Worm (Caenorhabditis elegans) whole organism, L3 larva: ENCODE data around the gene ptl-1.

Source experiments
- R02D3.7 ChIP-seq: fragments of 150-350 bp; optimal IDR thresholded peaks from 2 replicates; lab custom pipeline; 2014; ENCODE audit warnings: missing biosample characterization, missing genetic modification characterization
- ZK546.5 ChIP-seq: sonication (generic microtip); optimal IDR thresholded peaks from 2 replicates; lab custom pipeline; 2017; ENCODE audit warnings: missing biosample characterization, missing genetic modification characterization
- ama-1 ChIP-seq: fragments of 150-350 bp; optimal IDR thresholded peaks from 2 replicates; lab custom pipeline; 2018
- ceh-16 ChIP-seq: sonication (generic microtip); optimal IDR thresholded peaks from 2 replicates; lab custom pipeline; 2017; ENCODE audit warnings: missing biosample characterization, missing genetic modification characterization
- ceh-28 ChIP-seq: fragments of 150-350 bp; optimal IDR thresholded peaks from 2 replicates; lab custom pipeline; 2014; ENCODE audit warnings: missing biosample characterization, missing genetic modification reagents, missing genetic modification characterization
- ceh-9 ChIP-seq: sonication (generic microtip); optimal IDR thresholded peaks from 2 replicates; lab custom pipeline; 2018; ENCODE audit warnings: missing biosample characterization, missing genetic modification characterization
- daf-12 ChIP-seq: fragments of 150-350 bp; optimal IDR thresholded peaks from 2 replicates; lab custom pipeline; 2014; ENCODE audit warnings: missing biosample characterization, missing genetic modification reagents, missing genetic modification characterization
- egl-27 ChIP-seq: sonication (generic microtip); optimal IDR thresholded peaks from 4 replicates; lab custom pipeline; 2017; ENCODE audit warnings: missing biosample characterization, missing genetic modification reagents, missing genetic modification characterization
- elt-2 ChIP-seq: sonication (generic microtip); optimal IDR thresholded peaks from 2 replicates; lab custom pipeline; 2016; ENCODE audit warnings: missing genetic modification reagents, mild to moderate bottlenecking, missing genetic modification characterization, missing compliant biosample characterization
- elt-3 ChIP-seq, 3 experiments: fragments of 150-350 bp in 1 of 3; sonication (generic microtip) in 2 of 3; optimal IDR thresholded peaks; 2 replicates in 2 of 3; 4 replicates in 1 of 3; lab custom pipeline; 2014 to 2017; ENCODE audit warnings: missing biosample characterization in 3 of 3, missing genetic modification characterization in 3 of 3
- eor-1 ChIP-seq, 2 experiments: fragments of 150-350 bp; optimal IDR thresholded peaks; 2 replicates each; lab custom pipeline; 2014 to 2018; ENCODE audit warnings: missing biosample characterization in 2 of 2, missing genetic modification characterization in 2 of 2
- fkh-10 ChIP-seq: sonication (generic microtip); optimal IDR thresholded peaks from 2 replicates; lab custom pipeline; 2017; ENCODE audit warnings: missing biosample characterization, missing genetic modification reagents, missing genetic modification characterization
- fkh-2 ChIP-seq: fragments of 150-350 bp; optimal IDR thresholded peaks from 2 replicates; lab custom pipeline; 2014; ENCODE audit warnings: missing biosample characterization, missing genetic modification reagents, missing genetic modification characterization
- fos-1 ChIP-seq: fragments of 150-350 bp; optimal IDR thresholded peaks from 2 replicates; lab custom pipeline; 2014; ENCODE audit warnings: missing biosample characterization, missing genetic modification characterization
- hmg-11 ChIP-seq: sonication (generic microtip); optimal IDR thresholded peaks from 2 replicates; lab custom pipeline; 2016; ENCODE audit warnings: missing genetic modification characterization, missing compliant biosample characterization
- jun-1 ChIP-seq: fragments of 150-350 bp; optimal IDR thresholded peaks from 2 replicates; lab custom pipeline; 2014; ENCODE audit warnings: missing biosample characterization, missing genetic modification reagents, missing genetic modification characterization
- lin-15B ChIP-seq: fragments of 150-350 bp; optimal IDR thresholded peaks from 2 replicates; lab custom pipeline; 2014; ENCODE audit warnings: missing biosample characterization, missing genetic modification characterization
- lin-39 ChIP-seq: fragments of 150-350 bp; optimal IDR thresholded peaks from 2 replicates; lab custom pipeline; 2018; ENCODE audit warnings: missing biosample characterization, missing genetic modification reagents, missing genetic modification characterization
- mdl-1 ChIP-seq: fragments of 150-350 bp; optimal IDR thresholded peaks from 2 replicates; lab custom pipeline; 2014; ENCODE audit warnings: missing biosample characterization, missing genetic modification characterization
- nfya-1 ChIP-seq: sonication (generic microtip); optimal IDR thresholded peaks from 2 replicates; lab custom pipeline; 2017; ENCODE audit warnings: missing genetic modification characterization, mild to moderate bottlenecking, missing compliant biosample characterization, antibody characterized with exemption, moderate library complexity; ENCODE audit not compliant: insufficient read depth
- nhr-12 ChIP-seq: fragments of 150-350 bp; optimal IDR thresholded peaks from 2 replicates; lab custom pipeline; 2014; ENCODE audit warnings: missing biosample characterization, missing genetic modification characterization
- nhr-23 ChIP-seq: fragments of 150-350 bp; optimal IDR thresholded peaks from 2 replicates; lab custom pipeline; 2014; ENCODE audit warnings: missing biosample characterization, missing genetic modification reagents, missing genetic modification characterization
- nhr-237 ChIP-seq: fragments of 150-350 bp; optimal IDR thresholded peaks from 2 replicates; lab custom pipeline; 2014; ENCODE audit warnings: missing biosample characterization, missing genetic modification characterization
- nhr-25 ChIP-seq: sonication (generic microtip); optimal IDR thresholded peaks from 2 replicates; lab custom pipeline; 2017; ENCODE audit warnings: missing biosample characterization, missing genetic modification characterization
- nhr-28 ChIP-seq: fragments of 150-350 bp; optimal IDR thresholded peaks from 2 replicates; lab custom pipeline; 2014; ENCODE audit warnings: missing biosample characterization, missing genetic modification characterization
- nhr-43 ChIP-seq: sonication (generic microtip); optimal IDR thresholded peaks from 2 replicates; lab custom pipeline; 2016; ENCODE audit warnings: mild to moderate bottlenecking, missing genetic modification characterization, missing compliant biosample characterization; ENCODE audit not compliant: poor library complexity, severe bottlenecking
- pha-4 ChIP-seq: fragments of 150-350 bp; optimal IDR thresholded peaks from 2 replicates; lab custom pipeline; 2014; ENCODE audit warnings: missing biosample characterization, missing genetic modification reagents, missing genetic modification characterization
- sea-2 ChIP-seq: fragments of 150-350 bp; sonication (generic microtip); optimal IDR thresholded peaks from 4 replicates; lab custom pipeline; 2014; ENCODE audit warnings: missing biosample characterization, missing genetic modification reagents, missing genetic modification characterization
- skn-1 ChIP-seq: fragments of 150-350 bp; optimal IDR thresholded peaks from 2 replicates; lab custom pipeline; 2014; ENCODE audit warnings: missing biosample characterization, missing genetic modification characterization
- snpc-4 ChIP-seq: fragments of 150-350 bp; optimal IDR thresholded peaks from 2 replicates; lab custom pipeline; 2014; ENCODE audit warnings: missing biosample characterization, missing genetic modification characterization
- tbx-2 ChIP-seq: sonication (generic microtip); optimal IDR thresholded peaks from 2 replicates; lab custom pipeline; 2016; ENCODE audit warnings: mild to moderate bottlenecking, missing genetic modification characterization, missing compliant biosample characterization
- unc-39 ChIP-seq: sonication (generic microtip); optimal IDR thresholded peaks from 4 replicates; lab custom pipeline; 2017; ENCODE audit warnings: missing biosample characterization, missing genetic modification characterization
- zag-1 ChIP-seq: fragments of 150-350 bp; optimal IDR thresholded peaks from 2 replicates; lab custom pipeline; 2014; ENCODE audit warnings: missing biosample characterization, missing genetic modification characterization
- ztf-11 ChIP-seq: fragments of 150-350 bp; optimal IDR thresholded peaks from 2 replicates; lab custom pipeline; 2014; ENCODE audit warnings: missing biosample characterization, missing genetic modification characterization
- ztf-4 ChIP-seq: fragments of 150-350 bp; optimal IDR thresholded peaks from 2 replicates; lab custom pipeline; 2014; ENCODE audit warnings: missing biosample characterization, missing genetic modification characterization

ptl-1 gene

DNA sequence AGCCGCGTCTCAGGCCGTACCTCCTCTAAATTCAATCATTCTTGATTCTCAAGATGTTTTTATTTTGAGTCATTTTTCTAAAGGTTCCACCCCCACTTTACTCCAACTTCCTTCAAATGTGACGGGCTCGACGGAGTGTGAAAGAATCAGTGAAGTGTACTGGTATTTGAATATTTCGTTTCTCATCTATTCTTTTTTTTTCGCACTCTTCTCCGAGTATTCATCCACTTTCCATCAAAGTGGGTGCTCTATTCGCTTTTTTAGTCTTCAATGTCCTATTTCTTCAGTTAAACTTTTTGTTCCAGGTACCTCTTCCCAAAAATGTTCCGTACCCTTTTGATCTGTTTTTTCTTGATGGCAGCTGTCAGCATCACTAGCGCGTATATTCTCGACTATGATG is 3.5 kb upstream of the ptl-1 start, which contains the start of gene nlp-52:
nlp-52 (plus strand) TSS at position 301 of the 400 bp plus-strand sequence.
- TF ChIP-seq ama-1 (lab: Kevin White, UChicago) (no peak), fkh-10 (no peak), snpc-4 (no peak), nhr-28 (tag; lab: Kevin White, UChicago) (no peak), jun-1 (tag; lab: Kevin White, UChicago) (no peak)

DNA sequence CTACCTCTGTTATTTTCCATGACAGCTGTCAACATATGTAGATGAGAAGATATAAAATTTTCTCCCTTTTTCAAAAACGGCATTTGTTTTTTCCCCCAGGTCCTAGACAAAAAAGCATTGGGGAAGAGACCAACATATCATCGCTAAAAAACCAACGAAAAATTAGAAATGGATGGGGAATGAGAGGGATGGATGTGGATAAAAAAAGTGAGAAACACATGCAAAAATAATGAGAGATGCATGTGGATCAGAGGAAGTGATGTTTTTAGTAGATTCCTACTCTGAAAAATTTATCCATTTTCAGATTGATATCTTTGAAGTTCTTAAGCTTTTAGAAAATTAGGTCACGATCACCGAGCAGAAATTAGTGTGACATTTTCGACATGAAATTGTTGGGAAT is 2.5 kb upstream of the ptl-1 start:
- TF ChIP-seq lin-15B (no peak), pha-4 (tag; lab: Kevin White, UChicago) (no peak), nhr-25 (tag; lab: Kevin White, UChicago) (no peak), elt-2 (tag; lab: Kevin White, UChicago) (no peak), ztf-4 (no peak), R02D3.7 (tag; lab: Kevin White, UChicago) (no peak), ceh-9 (tag; lab: Kevin White, UChicago) (no peak), sea-2 (GFP tag; lab: Kevin White, UChicago) (no peak), hmg-11 (tag; lab: Kevin White, UChicago) (no peak), ZK546.5 (tag; lab: Kevin White, UChicago) (no peak), egl-27 (no peak), elt-3 (tag; optimal IDR thresholded peaks at IDR 0.05; lab: Kevin White, UChicago) (no peak), fkh-10 (no peak)

DNA sequence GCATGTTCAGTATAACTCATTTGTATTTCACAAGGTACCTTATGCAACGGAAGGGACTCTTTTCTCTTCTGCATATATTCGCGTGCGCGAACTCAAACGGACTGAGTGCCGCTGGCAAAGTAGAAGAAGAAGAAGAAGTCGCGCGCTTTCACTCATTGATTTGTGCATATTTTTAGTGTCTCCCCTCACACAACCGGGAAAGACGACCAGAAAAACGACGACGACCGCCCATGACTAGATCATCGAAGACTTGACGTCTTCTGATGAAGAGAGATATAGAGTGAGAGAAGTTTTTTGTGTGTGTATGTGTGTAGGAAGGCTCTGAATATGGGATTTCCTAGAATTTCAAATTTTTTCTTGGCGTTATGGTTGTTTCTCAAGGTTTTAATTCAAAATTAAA is 580 bp upstream of the ptl-1 start:
- TF ChIP-seq sea-2 (GFP tag; lab: Kevin White, UChicago) (no peak), ceh-16 (no peak), tbx-2 (no peak), lin-39 (tag; lab: Kevin White, UChicago) (peak; percentile 49), egl-27 (no peak), pha-4 (tag; lab: Kevin White, UChicago) (no peak), ceh-9 (tag; lab: Kevin White, UChicago) (no peak), R02D3.7 (tag; lab: Kevin White, UChicago) (no peak), fkh-10 (peak; percentile 57), nfya-1 (tag; lab: Kevin White, UChicago) (peak; percentile 47), nhr-28 (tag; lab: Kevin White, UChicago) (no peak), nhr-237 (tag; lab: Kevin White, UChicago) (no peak), nhr-43 (tag; lab: Kevin White, UChicago) (no peak), nhr-12 (no peak), fos-1 (tag; lab: Kevin White, UChicago) (no peak), lin-15B (peak; percentile 18), unc-39 (tag; lab: Kevin White, UChicago) (no peak), elt-3 (tag; optimal IDR thresholded peaks at IDR 0.05; lab: Kevin White, UChicago) (no peak)

DNA sequence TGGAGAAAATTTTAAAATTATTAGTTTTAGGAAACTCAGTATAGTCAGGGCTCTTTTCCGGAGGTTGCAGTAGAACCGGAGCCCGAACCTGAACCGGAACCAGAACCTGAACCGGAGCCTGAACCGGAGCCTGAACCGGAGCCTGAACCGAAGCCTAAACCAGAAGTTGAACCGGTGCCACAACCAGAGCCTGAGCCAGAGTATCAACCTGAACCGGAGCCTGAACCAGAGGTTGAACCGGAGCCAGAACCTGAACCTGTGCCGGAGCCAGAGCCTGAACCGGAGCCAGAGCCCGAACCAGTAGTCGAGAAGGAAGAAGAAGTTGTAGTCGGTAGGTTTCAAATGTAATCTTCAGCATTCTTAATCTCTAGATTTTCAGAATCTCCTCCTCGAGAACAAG is 3.5 kb downstream of the ptl-1 start:
- TF ChIP-seq sea-2 (GFP tag; lab: Kevin White, UChicago): no peak
- no peak for TF ChIP-seq nhr-12
- TF ChIP-seq ceh-9 (tag; lab: Kevin White, UChicago): no peak
- no peak for TF ChIP-seq pha-4 (tag; lab: Kevin White, UChicago)
- TF ChIP-seq fkh-10: no peak
- TF ChIP-seq eor-1 (tag; optimal IDR thresholded peaks at IDR 0.05; lab: Kevin White, UChicago): no peak
- TF ChIP-seq elt-2 (tag; lab: Kevin White, UChicago): no peak
- no peak for TF ChIP-seq daf-12 (tag; lab: Kevin White, UChicago)
- no peak for TF ChIP-seq ceh-28
- no peak for TF ChIP-seq nfya-1 (tag; lab: Kevin White, UChicago)

DNA sequence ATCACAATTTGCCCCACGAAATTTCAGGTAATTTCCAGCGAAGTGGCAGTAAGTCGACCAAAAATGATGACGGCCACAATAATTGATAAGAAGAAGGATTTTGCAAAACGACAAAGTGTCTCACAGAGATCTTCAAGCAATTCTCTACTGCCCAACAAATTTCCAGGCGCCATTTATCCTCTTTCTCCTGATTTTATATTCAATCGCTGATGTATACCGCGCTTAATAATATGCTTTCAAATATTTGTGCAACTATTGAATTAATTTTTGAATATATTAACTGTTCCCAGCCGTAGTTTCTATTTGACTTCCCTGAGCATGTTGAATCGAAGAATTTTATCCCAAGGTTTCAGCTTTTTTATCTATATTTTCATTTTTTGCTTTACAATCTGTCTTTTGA is 6.0 kb downstream of the ptl-1 start, which contains the start of gene tpst-2:
tpst-2 (plus strand) TSS at position 301 of the 400 bp plus-strand sequence.
- no peak for TF ChIP-seq lin-15B
- TF ChIP-seq ztf-11 (tag; lab: Kevin White, UChicago): no peak
- no peak for TF ChIP-seq lin-39 (tag; lab: Kevin White, UChicago)
- no peak for TF ChIP-seq mdl-1 (tag; lab: Kevin White, UChicago)
- TF ChIP-seq zag-1: no peak
- TF ChIP-seq ztf-4: no peak
- TF ChIP-seq, all 47 proteins: peak for 0

DNA sequence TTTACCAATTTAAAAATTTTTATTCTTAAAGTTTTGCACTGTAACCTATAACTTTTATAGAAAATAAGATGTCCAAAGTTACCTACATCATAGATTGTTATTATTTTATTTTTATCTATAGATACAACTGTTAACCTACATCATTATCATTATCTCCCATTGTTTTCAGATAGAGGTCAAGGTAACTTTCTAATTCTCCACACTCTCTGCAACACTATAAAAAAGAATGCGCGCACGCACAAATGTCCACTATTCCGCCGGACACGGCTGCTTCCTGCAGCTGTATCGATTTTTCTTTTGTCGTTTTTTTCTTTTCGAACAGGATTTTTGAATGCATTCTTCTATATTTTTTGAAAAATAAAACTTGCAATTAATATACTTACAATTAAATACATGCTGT is 7.7 kb downstream of the ptl-1 start:
- TF ChIP-seq fkh-2 (no peak), hmg-11 (tag; lab: Kevin White, UChicago) (peak; percentile 30), ceh-28 (peak; percentile 17), nhr-23 (tag; lab: Kevin White, UChicago) (peak; percentile 69), mdl-1 (tag; lab: Kevin White, UChicago) (no peak), nhr-25 (tag; lab: Kevin White, UChicago) (peak; percentile 7), nhr-43 (tag; lab: Kevin White, UChicago) (no peak), unc-39 (tag; lab: Kevin White, UChicago) (no peak), ZK546.5 (tag; lab: Kevin White, UChicago) (no peak), nhr-237 (tag; lab: Kevin White, UChicago) (no peak), pha-4 (tag; lab: Kevin White, UChicago) (no peak), skn-1 (no peak)
